Comparison of ENCODE assay signal across 3 fruit fly cellular contexts in genomic region chr2L:1944473-1945110, dm6.
A peak's percentile ranks its signal among the peaks of the same experiment; 100 is the strongest.
TF ChIP-seq lines count a peak whose summit lies in the region.

No protein-coding gene starts in this region.

- TF ChIP-seq CTCF in whole organism, embryonic (GFP tag; optimal IDR thresholded peaks at IDR 0.05; lab: Kevin White, UChicago) = no peak

TF ChIP-seq in whole organism, embryonic, 481 proteins besides CTCF, POLR2A, EP300 and RAD21 (continues in another document):
- TF ChIP-seq Xrp1 (GFP tag; IDR thresholded peaks at IDR 0.05; lab: Robert Waterston, UW) (no peak), CG3163 (GFP tag; optimal IDR thresholded peaks at IDR 0.05; lab: Kevin White, UChicago) (no peak), Dbx (GFP tag; IDR thresholded peaks at IDR 0.05; lab: Robert Waterston, UW) (peak; percentile 53; the same call in 1 of the 3 replicates), Hey (tag; optimal IDR thresholded peaks at IDR 0.05; lab: Kevin White, UChicago) (peak; percentile 44), CG9609 (GFP tag; optimal IDR thresholded peaks at IDR 0.05; lab: Kevin White, UChicago) (no peak), zen2 (GFP tag; IDR thresholded peaks at IDR 0.05; lab: Robert Waterston, UW; ENCODE audit: partially characterized antibody) (0 out of 3 replicates have a peak, but pooled peaks have one; percentile 21), crc (GFP tag; optimal IDR thresholded peaks at IDR 0.05; lab: Kevin White, UChicago) (no peak), btn (GFP tag; optimal IDR thresholded peaks at IDR 0.05; lab: Kevin White, UChicago) (no peak), crol (GFP tag; IDR thresholded peaks at IDR 0.05; lab: Robert Waterston, UW) (peak; percentile 72), Med (GFP tag; lab: Kevin White, UChicago) (peak; percentile 89), CG6813 (GFP tag; optimal IDR thresholded peaks at IDR 0.05; lab: Kevin White, UChicago) (peak; percentile 24), CG12236 (GFP tag; optimal IDR thresholded peaks at IDR 0.05; lab: Kevin White, UChicago) (no peak), sob (GFP tag; IDR thresholded peaks at IDR 0.05; lab: Robert Waterston, UW) (peak; percentile 44; the same call in 1 of the 2 replicates), Nf-YA (GFP tag; IDR thresholded peaks at IDR 0.05; lab: Robert Waterston, UW) (0 out of 2 replicates have a peak, but pooled peaks have one; percentile 18), Fer2 (tag; optimal IDR thresholded peaks at IDR 0.05; lab: Kevin White, UChicago) (no peak), Nf-YC (tag; optimal IDR thresholded peaks at IDR 0.05; lab: Kevin White, UChicago) (peak; percentile 94), Nf-YB (GFP tag; optimal IDR thresholded peaks at IDR 0.05; lab: Kevin White, UChicago) (peak; percentile 94), tna (GFP tag; IDR thresholded peaks at IDR 0.05; lab: Robert Waterston, UW; ENCODE audit: partially characterized antibody) (no peak), CG10543 (GFP tag; optimal IDR thresholded peaks at IDR 0.05; lab: Kevin White, UChicago) (peak; percentile 44), Rfx (GFP tag; IDR thresholded peaks at IDR 0.05; lab: Robert Waterston, UW) (peak; percentile 27; the same call in 1 of the 2 replicates), CG42726 (GFP tag; IDR thresholded peaks at IDR 0.05; lab: Robert Waterston, UW; ENCODE audit: partially characterized antibody) (no peak), CG10209 (GFP tag; optimal IDR thresholded peaks at IDR 0.05; lab: Kevin White, UChicago) (no peak), Awh (GFP tag; IDR thresholded peaks at IDR 0.05; lab: Robert Waterston, UW) (peak; percentile 15; the same call in 1 of the 2 replicates), H2.0 (GFP tag; IDR thresholded peaks at IDR 0.05; lab: Robert Waterston, UW) (no peak), Scr (GFP tag; IDR thresholded peaks at IDR 0.05; lab: Robert Waterston, UW; ENCODE audit: partially characterized antibody) (no peak), Tbp (GFP tag; optimal IDR thresholded peaks at IDR 0.05; lab: Kevin White, UChicago) (no peak), vvl (GFP tag; IDR thresholded peaks at IDR 0.05; lab: Robert Waterston, UW) (peak; percentile 45; the same call in 1 of the 2 replicates), sens-2 (GFP tag; IDR thresholded peaks at IDR 0.05; lab: Robert Waterston, UW) (no peak), CG6854 (GFP tag; optimal IDR thresholded peaks at IDR 0.05; lab: Kevin White, UChicago) (no peak)

TF ChIP-seq in whole organism, prepupa, 60 proteins besides CTCF, POLR2A, EP300 and RAD21:
- TF ChIP-seq svp (GFP tag; lab: Kevin White, UChicago) = peak; percentile 51
- TF ChIP-seq Sox102F (GFP tag; optimal IDR thresholded peaks at IDR 0.05; lab: Kevin White, UChicago) = no peak

TF ChIP-seq in whole organism, wandering third instar larva, 38 proteins besides CTCF, POLR2A, EP300 and RAD21:
- TF ChIP-seq CG9705 (GFP tag; optimal IDR thresholded peaks at IDR 0.05; lab: Kevin White, UChicago) = no peak
- TF ChIP-seq h (GFP tag; optimal IDR thresholded peaks at IDR 0.05; lab: Kevin White, UChicago) = peak; percentile 11
- TF ChIP-seq Hr83 (GFP tag; optimal IDR thresholded peaks at IDR 0.05; lab: Kevin White, UChicago; ENCODE audit: poor library complexity, severe bottlenecking) = peak; percentile 34
- no peak for TF ChIP-seq foxo (GFP tag; optimal IDR thresholded peaks at IDR 0.05; lab: Kevin White, UChicago)
